Fruit fly (Drosophila melanogaster) whole organism, embryonic: ENCODE data around the gene CG32488.
A peak's percentile ranks its signal among the peaks of the same experiment; 100 is the strongest.

Experiments used
- BtbVII ChIP-seq: fragments of 200-800 bp; sonication (Bioruptor generic); optimal IDR thresholded peaks from 3 replicates; lab custom pipeline; 2017; ENCODE audit warnings: missing biosample characterization, mild to moderate bottlenecking, missing genetic modification characterization
- CG1024 ChIP-seq: fragments of 200-800 bp; sonication (Bioruptor generic); IDR thresholded peaks from 2 replicates; pipeline ENCODE4 v1.3.6; 2022; ENCODE audit warnings: missing biosample characterization, missing genetic modification characterization
- CG10979 ChIP-seq: fragments of 200-800 bp; sonication (Bioruptor generic); optimal IDR thresholded peaks from 2 replicates; lab custom pipeline; 2018; ENCODE audit warnings: missing biosample characterization, mild to moderate bottlenecking, missing genetic modification characterization, moderate library complexity
- CG11696 ChIP-seq: fragments of 200-800 bp; sonication (Bioruptor generic); IDR thresholded peaks from 2 replicates; pipeline ENCODE4 v1.3.6; 2022; ENCODE audit warnings: missing biosample characterization, missing genetic modification characterization
- CG15073 ChIP-seq: fragments of 200-800 bp; sonication (Bioruptor generic); optimal IDR thresholded peaks from 2 replicates; lab custom pipeline; 2016; ENCODE audit warnings: missing biosample characterization, missing genetic modification characterization
- CG15696 ChIP-seq: fragments of 200-800 bp; sonication (Bioruptor generic); optimal IDR thresholded peaks from 2 replicates; lab custom pipeline; 2019; ENCODE audit warnings: missing biosample characterization, mild to moderate bottlenecking, missing genetic modification characterization, moderate library complexity
- CG1603 ChIP-seq: fragments of 200-800 bp; sonication (Bioruptor generic); optimal IDR thresholded peaks from 2 replicates; lab custom pipeline; 2019; ENCODE audit warnings: missing biosample characterization, mild to moderate bottlenecking, missing genetic modification characterization, moderate library complexity
- CG18599 ChIP-seq: fragments of 200-800 bp; sonication (Bioruptor generic); optimal IDR thresholded peaks from 3 replicates; lab custom pipeline; 2017; ENCODE audit warnings: missing biosample characterization, missing genetic modification characterization, mild to moderate bottlenecking, moderate library complexity, missing genetic modification reagents
- CG18619 ChIP-seq: fragments of 200-800 bp; sonication (Bioruptor generic); optimal IDR thresholded peaks from 3 replicates; lab custom pipeline; 2017; ENCODE audit warnings: missing biosample characterization, mild to moderate bottlenecking, missing genetic modification characterization
- CG32532 ChIP-seq: fragments of 200-800 bp; sonication (Bioruptor generic); IDR thresholded peaks from 2 replicates; pipeline ENCODE4 v1.3.6; 2022; ENCODE audit warnings: missing biosample characterization, missing genetic modification characterization
- CG7987 ChIP-seq: fragments of 200-800 bp; sonication (Bioruptor generic); optimal IDR thresholded peaks from 2 replicates; lab custom pipeline; 2018; ENCODE audit warnings: missing biosample characterization, mild to moderate bottlenecking, missing genetic modification characterization, moderate library complexity
- CG8765 ChIP-seq: fragments of 200-800 bp; sonication (Bioruptor generic); IDR thresholded peaks from 2 replicates; pipeline ENCODE4 v1.3.6; 2022; ENCODE audit warnings: missing biosample characterization, missing genetic modification characterization
- CG8944 ChIP-seq: fragments of 200-800 bp; sonication (Bioruptor generic); optimal IDR thresholded peaks from 3 replicates; lab custom pipeline; 2016; ENCODE audit warnings: missing biosample characterization, missing genetic modification characterization
- CG9215 ChIP-seq: fragments of 200-800 bp; sonication (Bioruptor generic); IDR thresholded peaks from 2 replicates; pipeline ENCODE4 v1.3.6; 2022; ENCODE audit warnings: missing biosample characterization, missing genetic modification characterization
- CG9797 ChIP-seq: fragments of 200-800 bp; sonication (Bioruptor generic); optimal IDR thresholded peaks from 3 replicates; lab custom pipeline; 2018; ENCODE audit warnings: missing biosample characterization, mild to moderate bottlenecking, missing genetic modification characterization
- E2f2 ChIP-seq: fragments of 200-800 bp; sonication (Bioruptor generic); IDR thresholded peaks from 2 replicates; pipeline ENCODE4 v1.3.6; 2022; ENCODE audit warnings: missing biosample characterization, missing genetic modification characterization
- H2.0 ChIP-seq: fragments of 200-800 bp; sonication (Bioruptor generic); IDR thresholded peaks from 2 replicates; pipeline ENCODE4 v1.3.6; 2022; ENCODE audit warnings: missing biosample characterization, missing genetic modification characterization
- Hand ChIP-seq: fragments of 200-800 bp; sonication (Bioruptor generic); optimal IDR thresholded peaks from 2 replicates; lab custom pipeline; 2017; ENCODE audit warnings: mild to moderate bottlenecking, missing biosample characterization, missing genetic modification reagents, missing genetic modification characterization
- Hsf ChIP-seq: fragments of 200-800 bp; sonication (Bioruptor generic); optimal IDR thresholded peaks from 3 replicates; lab custom pipeline; 2016; ENCODE audit warnings: missing biosample characterization, missing genetic modification characterization
- Lim3 ChIP-seq: fragments of 200-800 bp; sonication (Bioruptor generic); IDR thresholded peaks from 2 replicates; pipeline ENCODE4 v1.3.6; 2022; ENCODE audit warnings: missing biosample characterization, missing genetic modification characterization
- Ptx1 ChIP-seq: fragments of 200-800 bp; sonication (Bioruptor generic); IDR thresholded peaks from 2 replicates; pipeline ENCODE4 v1.3.6; 2022; ENCODE audit warnings: missing biosample characterization, missing genetic modification characterization
- Side ChIP-seq: fragments of 200-800 bp; sonication (Bioruptor generic); optimal IDR thresholded peaks from 2 replicates; lab custom pipeline; 2016; ENCODE audit warnings: missing biosample characterization, missing genetic modification characterization
- Sry-δ ChIP-seq: fragments of 200-800 bp; sonication (Bioruptor generic); optimal IDR thresholded peaks from 2 replicates; lab custom pipeline; 2016; ENCODE audit warnings: missing biosample characterization, missing genetic modification characterization
- Taf1 ChIP-seq: fragments of 200-800 bp; sonication (Bioruptor generic); IDR thresholded peaks from 2 replicates; pipeline ENCODE4 v1.3.6; 2022; ENCODE audit warnings: missing biosample characterization, missing genetic modification characterization
- Xrp1 ChIP-seq: fragments of 200-800 bp; sonication (Bioruptor generic); IDR thresholded peaks from 2 replicates; pipeline ENCODE4 v1.3.6; 2022; ENCODE audit warnings: missing biosample characterization, missing genetic modification characterization
- ac ChIP-seq: fragments of 200-800 bp; sonication (Bioruptor generic); optimal IDR thresholded peaks from 3 replicates; lab custom pipeline; 2017; ENCODE audit warnings: missing biosample characterization, mild to moderate bottlenecking, missing genetic modification characterization
- ara ChIP-seq: fragments of 200-800 bp; sonication (Bioruptor generic); IDR thresholded peaks from 2 replicates; pipeline ENCODE4 v1.3.6; 2022; ENCODE audit warnings: missing biosample characterization, missing genetic modification characterization
- ato ChIP-seq: fragments of 200-800 bp; sonication (Bioruptor generic); IDR thresholded peaks from 2 replicates; pipeline ENCODE4 v1.3.6; 2022; ENCODE audit warnings: missing biosample characterization, missing genetic modification characterization; ENCODE audit not compliant: partially characterized antibody
- bsh ChIP-seq, 2 experiments: fragments of 200-800 bp; sonication (Bioruptor generic); optimal IDR thresholded peaks; 2 replicates each; lab custom pipeline; 2017 to 2018; ENCODE audit warnings: mild to moderate bottlenecking in 2 of 2, missing biosample characterization in 2 of 2, missing genetic modification characterization in 2 of 2, moderate library complexity in 1 of 2
- croc ChIP-seq: fragments of 200-800 bp; sonication (Bioruptor generic); conservative IDR thresholded peaks from 3 replicates; pipeline ENCODE4 v1.3.6; 2022; ENCODE audit warnings: missing biosample characterization, missing genetic modification characterization
- crp ChIP-seq, 2 experiments: fragments of 200-800 bp; sonication (Bioruptor generic); optimal IDR thresholded peaks; 2 replicates in 1 of 2; 3 replicates in 1 of 2; lab custom pipeline; 2017; ENCODE audit warnings: missing biosample characterization in 2 of 2, missing genetic modification characterization in 2 of 2, mild to moderate bottlenecking in 1 of 2, moderate library complexity in 1 of 2
- disco-r ChIP-seq: fragments of 200-800 bp; sonication (Bioruptor generic); optimal IDR thresholded peaks from 2 replicates; lab custom pipeline; 2016; ENCODE audit warnings: missing biosample characterization, missing genetic modification characterization
- en ChIP-seq: fragments of 200-800 bp; sonication (Bioruptor generic); optimal IDR thresholded peaks from 2 replicates; lab custom pipeline; 2016; ENCODE audit warnings: missing biosample characterization, missing genetic modification characterization
- gro ChIP-seq: fragments of 200-800 bp; sonication (Bioruptor generic); optimal IDR thresholded peaks from 2 replicates; lab custom pipeline; 2016; ENCODE audit warnings: missing biosample characterization, missing genetic modification characterization
- hbn ChIP-seq: fragments of 200-800 bp; sonication (Bioruptor generic); IDR thresholded peaks from 2 replicates; pipeline ENCODE4 v1.3.6; 2022; ENCODE audit warnings: missing biosample characterization, missing genetic modification characterization; ENCODE audit not compliant: partially characterized antibody
- jigr1 ChIP-seq: fragments of 200-800 bp; sonication (Bioruptor generic); IDR thresholded peaks from 3 replicates; pipeline ENCODE4 v1.3.6; 2022; ENCODE audit warnings: missing biosample characterization, missing genetic modification characterization
- jumu ChIP-seq: fragments of 200-800 bp; sonication (Bioruptor generic); optimal IDR thresholded peaks from 3 replicates; lab custom pipeline; 2016; ENCODE audit warnings: missing biosample characterization, missing genetic modification characterization
- lbe ChIP-seq: fragments of 200-800 bp; sonication (Bioruptor generic); optimal IDR thresholded peaks from 2 replicates; lab custom pipeline; 2016; ENCODE audit warnings: missing biosample characterization, mild to moderate bottlenecking, missing genetic modification characterization
- mirr ChIP-seq: fragments of 200-800 bp; sonication (Bioruptor generic); optimal IDR thresholded peaks from 3 replicates; lab custom pipeline; 2018; ENCODE audit warnings: missing biosample characterization, mild to moderate bottlenecking, missing genetic modification characterization
- nau ChIP-seq: fragments of 200-800 bp; sonication (Bioruptor generic); optimal IDR thresholded peaks from 3 replicates; lab custom pipeline; 2017; ENCODE audit warnings: missing biosample characterization, mild to moderate bottlenecking, missing genetic modification characterization, missing genetic modification reagents
- nmo ChIP-seq: fragments of 200-800 bp; sonication (Bioruptor generic); optimal IDR thresholded peaks from 2 replicates; lab custom pipeline; 2018; ENCODE audit warnings: missing biosample characterization, mild to moderate bottlenecking, missing genetic modification characterization, moderate library complexity
- scrt ChIP-seq: fragments of 200-800 bp; sonication (Bioruptor generic); optimal IDR thresholded peaks from 2 replicates; lab custom pipeline; 2018; ENCODE audit warnings: missing biosample characterization, mild to moderate bottlenecking, missing genetic modification characterization, moderate library complexity
- stc ChIP-seq: fragments of 200-800 bp; sonication (Bioruptor generic); IDR thresholded peaks from 2 replicates; pipeline ENCODE4 v1.3.6; 2022; ENCODE audit warnings: missing biosample characterization, missing genetic modification characterization
- tna ChIP-seq: fragments of 200-800 bp; sonication (Bioruptor generic); IDR thresholded peaks from 2 replicates; pipeline ENCODE4 v1.3.6; 2022; ENCODE audit warnings: missing biosample characterization, missing genetic modification characterization; ENCODE audit not compliant: partially characterized antibody
- trh ChIP-seq: fragments of 200-800 bp; sonication (Bioruptor generic); optimal IDR thresholded peaks from 2 replicates; lab custom pipeline; 2016; ENCODE audit warnings: missing biosample characterization, missing genetic modification characterization
- ttk ChIP-seq: fragments of 200-800 bp; sonication (Bioruptor generic); IDR thresholded peaks from 2 replicates; pipeline ENCODE4 v2.1.2; 2022; ENCODE audit warnings: missing biosample characterization, missing genetic modification characterization
- twi ChIP-seq: fragments of 200-800 bp; optimal IDR thresholded peaks from 2 replicates; lab custom pipeline; 2019; ENCODE audit warnings: missing biosample characterization, mild to moderate bottlenecking, missing genetic modification characterization, moderate library complexity
- zen2 ChIP-seq: fragments of 200-800 bp; sonication (Bioruptor generic); IDR thresholded peaks from 3 replicates; pipeline ENCODE4 v1.3.6; 2022; ENCODE audit warnings: missing biosample characterization, missing genetic modification characterization; ENCODE audit not compliant: partially characterized antibody

CG32488 gene

dm6 chr3L:3060054-3060979 is 44.4 kb upstream of the CG32488 start (continued):
- TF ChIP-seq nau (GFP tag; lab: Kevin White, UChicago), result peak; percentile 97
- peak; percentile 99 for TF ChIP-seq Side (GFP tag; lab: Kevin White, UChicago)
- peak; percentile 99 for TF ChIP-seq Xrp1 (GFP tag; lab: Robert Waterston, UW)
- TF ChIP-seq CG7987 (GFP tag; lab: Kevin White, UChicago), result peak; percentile 97
- TF ChIP-seq Taf1 (GFP tag; lab: Robert Waterston, UW), result peak; percentile 99
- TF ChIP-seq twi (tag; lab: Kevin White, UChicago), result peak; percentile 91
- TF ChIP-seq CG11696, result peak; percentile 95
- TF ChIP-seq CG18619 (GFP tag; lab: Kevin White, UChicago), result peak; percentile 99
- TF ChIP-seq Lim3 (GFP tag; lab: Robert Waterston, UW), result peak; percentile 98
- peak; percentile 96 for TF ChIP-seq trh (GFP tag; lab: Kevin White, UChicago)
- peak; percentile 95 for TF ChIP-seq scrt (GFP tag; lab: Kevin White, UChicago)
- TF ChIP-seq CG9215, result peak; percentile 98
- TF ChIP-seq lbe, result peak; percentile 99
- TF ChIP-seq Hand (GFP tag; lab: Kevin White, UChicago), result peak; percentile 95
- peak; percentile 89 for TF ChIP-seq CG15073 (GFP tag; lab: Kevin White, UChicago)
- TF ChIP-seq gro (GFP tag; lab: Kevin White, UChicago), result peak; percentile 99
- peak; percentile 97 for TF ChIP-seq en (GFP tag; lab: Kevin White, UChicago)
- TF ChIP-seq hbn (GFP tag; lab: Robert Waterston, UW), result peak; percentile 46; the same call in 1 of the 2 replicates
- peak; percentile 99 for TF ChIP-seq ara (GFP tag; lab: Robert Waterston, UW)
- TF ChIP-seq CG18599 (GFP tag; lab: Kevin White, UChicago), result peak; percentile 99
- peak; percentile 94 for TF ChIP-seq ac (GFP tag; lab: Kevin White, UChicago)
- peak; percentile 99 for TF ChIP-seq H2.0
- TF ChIP-seq BtbVII, result peak; percentile 97
- peak; percentile 95 for TF ChIP-seq CG10979 (tag; lab: Kevin White, UChicago)
- peak; percentile 96 for TF ChIP-seq disco-r
- TF ChIP-seq bsh (GFP tag; optimal IDR thresholded peaks at IDR 0.05; lab: Kevin White, UChicago), result peak; percentile 96 to 97
- peak; percentile 98 for TF ChIP-seq croc (GFP tag; lab: Robert Waterston, UW)
- peak; percentile 99 for TF ChIP-seq ttk (GFP tag; lab: Robert Waterston, UW)
- peak; percentile 97 for TF ChIP-seq nmo (GFP tag; lab: Kevin White, UChicago)
- TF ChIP-seq E2f2 (GFP tag; lab: Robert Waterston, UW), result peak; percentile 89
- TF ChIP-seq CG9797 (GFP tag; lab: Kevin White, UChicago), result peak; percentile 37
- no peak for TF ChIP-seq zen2 (GFP tag; lab: Robert Waterston, UW)
- TF ChIP-seq CG1603 (tag; lab: Kevin White, UChicago), result peak; percentile 99
- TF ChIP-seq jumu, result peak; percentile 99
- peak; percentile 100 for TF ChIP-seq CG32532 (GFP tag; lab: Robert Waterston, UW)
- TF ChIP-seq Ptx1 (GFP tag; lab: Robert Waterston, UW), result peak; percentile 100
- peak; percentile 99 for TF ChIP-seq stc (GFP tag; lab: Robert Waterston, UW)
- TF ChIP-seq CG8765, result peak; percentile 99
- peak; percentile 76 for TF ChIP-seq Sry-δ
- TF ChIP-seq tna (GFP tag; lab: Robert Waterston, UW), result no peak
- TF ChIP-seq mirr (GFP tag; lab: Kevin White, UChicago), result peak; percentile 94
- TF ChIP-seq CG1024, result peak; percentile 97
- no peak for TF ChIP-seq ato (GFP tag; lab: Robert Waterston, UW)
- peak; percentile 99 for TF ChIP-seq CG8944 (GFP tag; lab: Kevin White, UChicago)
- TF ChIP-seq CG15696 (tag; lab: Kevin White, UChicago), result peak; percentile 94
- TF ChIP-seq crp (GFP tag; optimal IDR thresholded peaks at IDR 0.05; lab: Kevin White, UChicago), result peak; percentile 35 to 84
- peak; percentile 99 for TF ChIP-seq Hsf
- peak; percentile 99 for TF ChIP-seq jigr1 (GFP tag; lab: Robert Waterston, UW)
